Worm (Caenorhabditis elegans): Measurements from ENCODE around the gene T22D1.18.

Gene T22D1.18

DNA sequence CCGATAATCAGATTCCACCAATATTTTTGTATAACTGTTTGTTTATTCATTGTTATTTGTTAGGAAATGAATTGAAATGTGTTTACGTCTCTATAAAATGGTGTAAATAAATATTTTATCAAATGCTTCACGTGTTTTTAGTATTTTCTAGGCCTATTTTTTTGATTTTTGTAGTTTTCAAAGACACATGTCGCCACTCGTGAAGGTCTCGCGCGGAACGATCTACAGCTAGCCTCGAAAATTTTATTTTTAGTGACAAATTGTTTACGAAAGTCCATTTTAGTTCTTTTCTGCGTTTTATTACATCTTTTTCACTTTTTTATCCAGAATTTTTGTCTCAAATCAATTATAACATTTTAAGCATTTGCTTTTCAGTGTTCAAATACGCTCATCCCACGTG lies 16.4 kb downstream of the T22D1.18 start, which contains the start of gene T22D1.5:
Gene T22D1.5 (plus strand): TSS at position 376 of the 400 bp plus-strand sequence.
- TF ChIP-seq pes-1 (GFP tag; IDR thresholded peaks at IDR 0.05) (no peak), tra-4 (tag; optimal IDR thresholded peaks at IDR 0.05) (no peak), sea-1 (GFP tag; conservative IDR thresholded peaks at IDR 0.05) (no peak), ets-7 (tag; optimal IDR thresholded peaks at IDR 0.05) (no peak), ama-1 (optimal IDR thresholded peaks at IDR 0.05) (no peak), hmbx-1 (tag; optimal IDR thresholded peaks at IDR 0.05) (no peak), ceh-13 (GFP tag; optimal IDR thresholded peaks at IDR 0.05) (no peak), hmg-4 (GFP tag; optimal IDR thresholded peaks at IDR 0.05) (no peak), ceh-36 (tag; optimal IDR thresholded peaks at IDR 0.05) (no peak), hnd-1 (tag; optimal IDR thresholded peaks at IDR 0.05) (no peak), scrt-1 (GFP tag; IDR thresholded peaks at IDR 0.05) (no peak), tbx-37 (GFP tag; conservative IDR thresholded peaks at IDR 0.05) (no peak), B0310.2 (tag; optimal IDR thresholded peaks at IDR 0.05) (no peak), F13C5.2 (tag; optimal IDR thresholded peaks at IDR 0.05) (no peak), tbx-11 (GFP tag; IDR thresholded peaks at IDR 0.05) (no peak)

DNA sequence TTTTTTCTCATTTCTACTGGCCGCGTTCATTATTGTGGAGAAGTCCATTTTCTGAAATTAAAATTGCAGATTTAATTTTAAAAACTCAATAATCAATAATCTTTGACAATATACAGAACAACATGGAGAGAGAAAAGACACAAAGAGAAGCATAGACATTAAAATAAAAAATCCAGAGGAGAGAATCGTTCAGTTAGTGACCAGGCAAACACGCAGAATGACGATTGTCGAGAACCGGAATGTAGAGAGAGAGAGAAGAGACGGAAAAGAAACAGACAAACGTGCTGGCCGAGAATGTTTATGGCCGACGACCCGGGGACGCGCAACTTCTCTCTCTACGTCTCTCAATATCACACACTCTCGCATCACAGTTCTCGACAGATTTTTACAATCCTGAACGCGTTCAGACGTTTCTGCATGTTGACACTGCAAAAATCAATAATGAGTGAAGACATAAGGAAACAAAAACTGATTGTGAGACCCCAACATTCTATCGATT lies 32.3 kb downstream of the T22D1.18 start, which contains the start of the genes T05A12.3 and T05A12.4:
Gene T05A12.3 (minus strand): TSS at position 51 of the 499 bp plus-strand sequence.
Gene T05A12.4 (plus strand): TSS at position 348 of the 499 bp plus-strand sequence.
- TF ChIP-seq ets-7 (tag; optimal IDR thresholded peaks at IDR 0.05) (peak; percentile 35), tbx-37 (GFP tag; conservative IDR thresholded peaks at IDR 0.05) (peak; percentile 55; the same call in 1 of the 2 replicates), ceh-36 (tag; optimal IDR thresholded peaks at IDR 0.05) (no peak)

DNA sequence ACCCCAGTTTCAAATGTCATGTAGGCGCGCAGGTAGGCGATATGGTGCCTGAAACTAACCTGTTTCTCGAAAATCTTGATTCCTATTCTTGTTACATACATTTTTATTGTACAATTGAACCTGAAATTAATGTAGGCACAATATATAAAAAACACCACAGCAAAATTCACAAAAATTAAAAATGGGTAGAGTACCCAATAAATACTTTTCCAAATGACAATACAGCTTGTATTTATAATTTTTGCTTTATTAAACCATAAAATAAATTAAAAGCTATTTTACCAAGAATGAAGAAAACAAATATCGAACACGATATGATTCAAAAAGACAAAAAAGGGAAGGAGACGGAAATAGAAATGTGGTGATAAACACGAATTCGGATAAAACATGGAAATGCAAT lies 36.6 kb downstream of the T22D1.18 start, which contains the start of gene tre-2:
Gene tre-2 (minus strand): TSS at position 101 of the 400 bp plus-strand sequence.
- TF ChIP-seq tra-4 (tag; optimal IDR thresholded peaks at IDR 0.05) = no peak
- TF ChIP-seq flt-1 (GFP tag; IDR thresholded peaks at IDR 0.05) = no peak
- TF ChIP-seq ama-1 (optimal IDR thresholded peaks at IDR 0.05) = no peak
- no peak for TF ChIP-seq sea-1 (GFP tag; conservative IDR thresholded peaks at IDR 0.05)
- no peak for TF ChIP-seq F13C5.2 (tag; optimal IDR thresholded peaks at IDR 0.05)
- no peak for TF ChIP-seq tbx-11 (GFP tag; IDR thresholded peaks at IDR 0.05)
- TF ChIP-seq hnd-1 (tag; optimal IDR thresholded peaks at IDR 0.05) = no peak
- TF ChIP-seq aly-1 (tag; optimal IDR thresholded peaks at IDR 0.05) = no peak
- TF ChIP-seq ceh-36 (tag; optimal IDR thresholded peaks at IDR 0.05) = no peak
- no peak for TF ChIP-seq hmbx-1 (tag; optimal IDR thresholded peaks at IDR 0.05)
- TF ChIP-seq ceh-13 (GFP tag; optimal IDR thresholded peaks at IDR 0.05) = no peak
- no peak for TF ChIP-seq ets-7 (tag; optimal IDR thresholded peaks at IDR 0.05)
- no peak for TF ChIP-seq pes-1 (GFP tag; IDR thresholded peaks at IDR 0.05)
- TF ChIP-seq hmg-4 (GFP tag; optimal IDR thresholded peaks at IDR 0.05) = no peak
- no peak for TF ChIP-seq B0310.2 (tag; optimal IDR thresholded peaks at IDR 0.05)

DNA sequence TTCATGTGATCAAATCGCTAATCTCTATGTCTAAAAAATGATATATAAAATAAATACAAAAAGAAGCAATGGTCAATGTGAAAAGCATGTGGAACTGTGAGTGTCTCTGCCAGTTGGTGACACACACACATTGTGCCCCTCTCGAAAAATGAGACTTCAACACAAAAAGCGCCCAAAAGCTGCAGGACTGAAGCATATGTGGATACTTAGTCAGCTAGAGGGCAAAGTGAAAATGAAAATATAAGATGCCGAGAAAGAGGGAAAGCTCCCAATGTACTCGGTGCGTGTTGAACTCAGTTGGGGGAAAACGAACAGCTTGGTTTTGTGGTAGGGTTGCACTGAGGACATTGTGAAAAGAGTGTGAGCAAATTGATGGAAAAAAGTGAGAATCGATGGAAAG lies 38.8 kb downstream of the T22D1.18 start:
- TF ChIP-seq hmbx-1 (tag; optimal IDR thresholded peaks at IDR 0.05) = no peak
- no peak for TF ChIP-seq hnd-1 (tag; optimal IDR thresholded peaks at IDR 0.05)
- TF ChIP-seq pes-1 (GFP tag; IDR thresholded peaks at IDR 0.05) = no peak
- TF ChIP-seq ceh-36 (tag; optimal IDR thresholded peaks at IDR 0.05) = no peak
- no peak for TF ChIP-seq scrt-1 (GFP tag; IDR thresholded peaks at IDR 0.05)
- no peak for TF ChIP-seq hmg-4 (GFP tag; optimal IDR thresholded peaks at IDR 0.05)

DNA sequence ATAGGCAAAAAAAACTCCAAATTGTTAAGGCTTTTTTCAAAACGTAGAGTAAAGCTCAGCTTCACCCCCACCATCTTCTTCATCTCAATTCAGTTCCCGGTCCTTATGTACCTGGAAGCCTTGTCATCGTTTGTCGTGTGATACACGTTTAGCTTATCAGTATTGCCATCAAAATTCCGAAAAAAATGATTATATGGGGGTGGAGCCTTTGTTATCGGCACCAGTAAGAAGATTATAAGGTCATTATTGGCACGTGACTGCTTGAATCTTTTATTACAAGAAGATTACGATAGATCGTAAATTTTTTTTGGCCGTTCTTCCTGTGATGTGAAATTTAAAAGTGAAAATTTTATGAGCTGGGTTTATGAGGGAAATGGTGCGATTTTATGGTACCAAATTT lies 39.5 kb downstream of the T22D1.18 start:
- TF ChIP-seq ceh-36 (tag; optimal IDR thresholded peaks at IDR 0.05) (no peak), hmg-4 (GFP tag; optimal IDR thresholded peaks at IDR 0.05) (no peak), aly-1 (tag; optimal IDR thresholded peaks at IDR 0.05) (no peak), scrt-1 (GFP tag; IDR thresholded peaks at IDR 0.05) (no peak), sea-1 (GFP tag; conservative IDR thresholded peaks at IDR 0.05) (no peak), ets-7 (tag; optimal IDR thresholded peaks at IDR 0.05) (no peak), hnd-1 (tag; optimal IDR thresholded peaks at IDR 0.05) (no peak), ama-1 (optimal IDR thresholded peaks at IDR 0.05) (no peak), tra-4 (tag; optimal IDR thresholded peaks at IDR 0.05) (no peak), hmbx-1 (tag; optimal IDR thresholded peaks at IDR 0.05) (no peak), pes-1 (GFP tag; IDR thresholded peaks at IDR 0.05) (no peak), ceh-13 (GFP tag; optimal IDR thresholded peaks at IDR 0.05) (no peak), tbx-11 (GFP tag; IDR thresholded peaks at IDR 0.05) (no peak), tbx-37 (GFP tag; conservative IDR thresholded peaks at IDR 0.05) (no peak), flt-1 (GFP tag; IDR thresholded peaks at IDR 0.05) (no peak), F13C5.2 (tag; optimal IDR thresholded peaks at IDR 0.05) (no peak), B0310.2 (tag; optimal IDR thresholded peaks at IDR 0.05) (no peak)

DNA sequence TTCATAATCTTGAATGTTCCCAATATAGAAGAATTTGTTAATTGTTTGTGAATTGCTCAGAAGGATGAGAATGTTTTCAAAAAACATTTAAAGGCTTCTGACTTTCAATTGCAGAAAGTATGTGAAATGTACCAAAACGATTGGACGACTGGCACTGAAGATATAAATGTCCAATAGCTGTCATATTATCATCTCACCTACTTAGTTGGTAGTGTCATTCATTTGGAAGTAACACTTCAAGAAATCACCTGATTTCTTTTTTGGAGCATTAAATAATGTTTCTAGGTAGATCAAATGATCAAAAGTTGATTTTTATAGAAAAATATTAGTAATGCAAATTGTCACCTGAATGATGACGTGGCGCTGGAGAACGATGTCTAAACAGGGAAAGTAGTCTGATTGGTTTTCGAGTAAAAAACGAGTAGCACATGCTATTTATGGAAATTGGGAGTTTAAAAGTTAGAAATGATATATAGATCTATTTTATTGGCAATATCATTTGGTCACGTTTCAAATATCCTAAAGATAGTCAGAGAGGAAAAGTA lies 40.2 kb downstream of the T22D1.18 start:
- TF ChIP-seq pes-1 (GFP tag; IDR thresholded peaks at IDR 0.05) = no peak
- TF ChIP-seq hmbx-1 (tag; optimal IDR thresholded peaks at IDR 0.05) = no peak
- TF ChIP-seq ets-7 (tag; optimal IDR thresholded peaks at IDR 0.05) = no peak
- TF ChIP-seq scrt-1 (GFP tag; IDR thresholded peaks at IDR 0.05) = no peak

DNA sequence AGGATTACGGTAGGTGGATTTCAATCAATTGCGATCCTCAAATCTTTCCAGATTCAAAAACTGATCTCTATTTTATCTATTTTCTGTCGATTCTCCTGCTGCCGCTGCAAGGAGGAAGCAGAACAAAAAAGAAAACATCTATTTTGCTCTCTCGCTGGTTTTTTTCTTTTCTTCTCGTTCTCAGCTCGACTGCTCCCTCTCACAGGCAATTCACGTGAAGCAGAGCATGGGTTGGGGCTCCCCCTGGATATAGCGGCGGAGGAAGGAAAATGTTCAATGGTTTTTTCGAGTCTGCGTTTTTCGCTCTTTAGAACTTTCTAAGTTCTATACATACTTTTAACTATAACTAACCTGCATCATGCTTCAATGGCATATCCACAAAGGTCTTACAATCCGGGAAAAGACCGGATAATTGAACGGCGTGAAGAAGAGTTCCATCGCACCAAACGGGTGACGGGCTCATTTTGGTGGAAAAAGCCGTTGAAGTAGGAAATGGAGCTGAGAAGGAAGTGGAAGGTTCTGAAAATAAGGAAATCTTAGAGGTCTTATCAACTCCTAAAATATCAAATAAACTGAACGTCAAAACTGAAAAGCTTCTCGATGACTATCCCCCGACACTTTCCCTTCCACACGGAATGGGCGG lies 40.9 kb downstream of the T22D1.18 start:
- TF ChIP-seq pes-1 (GFP tag; IDR thresholded peaks at IDR 0.05) = no peak
- no peak for TF ChIP-seq hmg-4 (GFP tag; optimal IDR thresholded peaks at IDR 0.05)
- no peak for TF ChIP-seq ama-1 (optimal IDR thresholded peaks at IDR 0.05)
- TF ChIP-seq F13C5.2 (tag; optimal IDR thresholded peaks at IDR 0.05) = no peak
- no peak for TF ChIP-seq B0310.2 (tag; optimal IDR thresholded peaks at IDR 0.05)
- no peak for TF ChIP-seq tbx-11 (GFP tag; IDR thresholded peaks at IDR 0.05)
- TF ChIP-seq hnd-1 (tag; optimal IDR thresholded peaks at IDR 0.05) = no peak
- no peak for TF ChIP-seq hmbx-1 (tag; optimal IDR thresholded peaks at IDR 0.05)
- no peak for TF ChIP-seq ceh-36 (tag; optimal IDR thresholded peaks at IDR 0.05)
- no peak for TF ChIP-seq ceh-13 (GFP tag; optimal IDR thresholded peaks at IDR 0.05)
- no peak for TF ChIP-seq tbx-37 (GFP tag; conservative IDR thresholded peaks at IDR 0.05)
- TF ChIP-seq flt-1 (GFP tag; IDR thresholded peaks at IDR 0.05) = no peak
- TF ChIP-seq tra-4 (tag; optimal IDR thresholded peaks at IDR 0.05) = no peak
- no peak for TF ChIP-seq aly-1 (tag; optimal IDR thresholded peaks at IDR 0.05)
- no peak for TF ChIP-seq ets-7 (tag; optimal IDR thresholded peaks at IDR 0.05)
